Worm (Caenorhabditis elegans) whole organism, L4 larva: ENCODE results near the gene sdha-1.
A peak's percentile ranks its signal among the peaks of the same experiment; 100 is the strongest.

Experiments used
- F10B5.3 ChIP-seq: sonication (generic microtip); optimal IDR thresholded peaks from 2 replicates; lab custom pipeline; 2016; ENCODE audit warnings: mild to moderate bottlenecking, missing genetic modification characterization, missing compliant biosample characterization
- F26F4.8 ChIP-seq: fragments of 200-800 bp; sonication (Bioruptor generic); conservative IDR thresholded peaks from 2 replicates; pipeline ENCODE4 v1.3.6; 2022; ENCODE audit warnings: missing genetic modification characterization, missing compliant biosample characterization
- F37D6.2 ChIP-seq: sonication (generic microtip); optimal IDR thresholded peaks from 2 replicates; lab custom pipeline; 2016; ENCODE audit warnings: mild to moderate bottlenecking, missing genetic modification characterization, missing compliant biosample characterization
- F44E2.7 ChIP-seq: fragments of 200-800 bp; sonication (Bioruptor generic); IDR thresholded peaks from 2 replicates; pipeline ENCODE4 v2.1.2; 2022; ENCODE audit warnings: missing genetic modification characterization, missing compliant biosample characterization
- F49E8.2 ChIP-seq: sonication (generic microtip); optimal IDR thresholded peaks from 2 replicates; lab custom pipeline; 2016; ENCODE audit warnings: missing compliant biosample characterization, mild to moderate bottlenecking, missing genetic modification characterization, borderline replicate concordance
- R02D3.7 ChIP-seq: fragments of 150-350 bp; sonication (generic microtip); optimal IDR thresholded peaks from 3 replicates; lab custom pipeline; 2014; ENCODE audit warnings: missing biosample characterization, missing genetic modification characterization
- T20F7.1 ChIP-seq: fragments of 200-800 bp; sonication (Bioruptor generic); optimal IDR thresholded peaks from 2 replicates; lab custom pipeline; 2018; ENCODE audit warnings: mild to moderate bottlenecking, missing genetic modification characterization, missing compliant biosample characterization
- T26A8.4 ChIP-seq: fragments of 200-800 bp; sonication (Bioruptor generic); IDR thresholded peaks from 2 replicates; pipeline ENCODE4 v1.3.6; 2022; ENCODE audit warnings: missing genetic modification characterization, missing compliant biosample characterization
- Y105C5A.15 ChIP-seq: fragments of 200-800 bp; sonication (Bioruptor generic); IDR thresholded peaks from 2 replicates; pipeline ENCODE4 v1.3.6; 2022; ENCODE audit warnings: missing genetic modification characterization, missing compliant biosample characterization
- Y48G9A.11 ChIP-seq: fragments of 200-800 bp; sonication (Bioruptor generic); IDR thresholded peaks from 2 replicates; pipeline ENCODE4 v1.3.6; 2022; ENCODE audit warnings: missing genetic modification reagents, missing genetic modification characterization, missing compliant biosample characterization
- ZK546.5 ChIP-seq, 2 experiments: sonication (generic microtip); optimal IDR thresholded peaks; 2 replicates each; lab custom pipeline; 2017; ENCODE audit warnings: missing biosample characterization in 2 of 2, missing genetic modification characterization in 2 of 2
- aly-2 ChIP-seq: sonication (generic microtip); optimal IDR thresholded peaks from 2 replicates; lab custom pipeline; 2018; ENCODE audit warnings: missing biosample characterization, missing genetic modification characterization
- attf-4 ChIP-seq: sonication (generic microtip); optimal IDR thresholded peaks from 3 replicates; lab custom pipeline; 2017; ENCODE audit warnings: missing biosample characterization, missing genetic modification characterization
- ceh-28 ChIP-seq: fragments of 150-350 bp; optimal IDR thresholded peaks from 2 replicates; lab custom pipeline; 2014; ENCODE audit warnings: missing biosample characterization, missing genetic modification reagents, missing genetic modification characterization
- ceh-32 ChIP-seq: sonication (generic microtip); optimal IDR thresholded peaks from 2 replicates; lab custom pipeline; 2016; ENCODE audit warnings: mild to moderate bottlenecking, missing genetic modification characterization, missing compliant biosample characterization; ENCODE audit not compliant: poor library complexity
- ceh-62 ChIP-seq: sonication (generic microtip); optimal IDR thresholded peaks from 2 replicates; lab custom pipeline; 2017; ENCODE audit warnings: missing biosample characterization, missing genetic modification characterization
- daf-12 ChIP-seq: fragments of 150-350 bp; optimal IDR thresholded peaks from 2 replicates; lab custom pipeline; 2014; ENCODE audit warnings: missing biosample characterization, missing genetic modification reagents, missing genetic modification characterization
- daf-16 ChIP-seq, 3 experiments: sonication (generic microtip); optimal IDR thresholded peaks; 2 replicates each; lab custom pipeline; 2016 to 2017; ENCODE audit warnings: missing genetic modification characterization in 3 of 3, missing genetic modification reagents in 3 of 3, mild to moderate bottlenecking in 2 of 3, missing compliant biosample characterization in 2 of 3, missing biosample characterization in 1 of 3, moderate library complexity in 1 of 3
- dpl-1 ChIP-seq: fragments of 150-350 bp; optimal IDR thresholded peaks from 2 replicates; lab custom pipeline; 2014; ENCODE audit warnings: missing biosample characterization, missing genetic modification reagents, missing genetic modification characterization
- gei-8 ChIP-seq: fragments of 200-800 bp; sonication (Bioruptor generic); optimal IDR thresholded peaks from 2 replicates; lab custom pipeline; 2018; ENCODE audit warnings: mild to moderate bottlenecking, missing genetic modification characterization, missing compliant biosample characterization
- hif-1 ChIP-seq, 2 experiments: sonication (generic microtip); optimal IDR thresholded peaks; 2 replicates each; lab custom pipeline; 2016 to 2017; ENCODE audit warnings: missing compliant biosample characterization in 2 of 2, missing genetic modification characterization in 2 of 2, missing genetic modification reagents in 2 of 2, missing genotype in 2 of 2, mild to moderate bottlenecking in 1 of 2
- hlh-30 ChIP-seq: sonication (generic microtip); optimal IDR thresholded peaks from 2 replicates; lab custom pipeline; 2017; ENCODE audit warnings: antibody characterized with exemption, mild to moderate bottlenecking, missing genetic modification characterization, missing compliant biosample characterization; ENCODE audit not compliant: insufficient read depth
- lim-7 ChIP-seq: fragments of 200-800 bp; sonication (Bioruptor generic); IDR thresholded peaks from 2 replicates; pipeline ENCODE4 v1.3.6; 2022; ENCODE audit warnings: missing genetic modification characterization, missing compliant biosample characterization
- lin-15B ChIP-seq: fragments of 150-350 bp; sonication (generic microtip); optimal IDR thresholded peaks from 3 replicates; lab custom pipeline; 2014; ENCODE audit warnings: missing biosample characterization, missing genetic modification characterization
- lin-29 ChIP-seq: fragments of 200-800 bp; sonication (Bioruptor generic); IDR thresholded peaks from 2 replicates; pipeline ENCODE4 v1.3.6; 2022; ENCODE audit warnings: missing genetic modification reagents, missing genetic modification characterization, missing compliant biosample characterization
- lin-38 ChIP-seq: fragments of 200-800 bp; sonication (Bioruptor generic); IDR thresholded peaks from 2 replicates; pipeline ENCODE4 v1.3.6; 2022; ENCODE audit warnings: missing genetic modification reagents, missing genetic modification characterization, missing compliant biosample characterization
- lin-39 ChIP-seq: fragments of 150-350 bp; optimal IDR thresholded peaks from 2 replicates; lab custom pipeline; 2014; ENCODE audit warnings: missing biosample characterization, missing genetic modification reagents, missing genetic modification characterization
- madf-5 ChIP-seq, 2 experiments: fragments of 200-800 bp; sonication (Bioruptor generic); IDR thresholded peaks; 2 replicates each; pipeline ENCODE4 v1.3.6; 2022; ENCODE audit warnings: missing compliant biosample characterization in 2 of 2, missing genetic modification characterization in 2 of 2
- mdl-1 ChIP-seq, 2 experiments: fragments of 150-350 bp in 1 of 2; sonication (generic microtip) in 1 of 2; optimal IDR thresholded peaks; 2 replicates each; lab custom pipeline; 2014 to 2017; ENCODE audit warnings: missing biosample characterization in 2 of 2, missing genetic modification characterization in 2 of 2
- mxl-2 ChIP-seq: fragments of 200-800 bp; sonication (Bioruptor generic); conservative IDR thresholded peaks from 2 replicates; pipeline ENCODE4 v1.3.6; 2022; ENCODE audit warnings: missing genetic modification reagents, missing genetic modification characterization, missing compliant biosample characterization
- mxl-3 ChIP-seq: fragments of 200-800 bp; sonication (Bioruptor generic); optimal IDR thresholded peaks from 2 replicates; lab custom pipeline; 2018; ENCODE audit warnings: mild to moderate bottlenecking, missing genetic modification characterization, missing compliant biosample characterization
- nhr-10 ChIP-seq: fragments of 150-350 bp; optimal IDR thresholded peaks from 2 replicates; lab custom pipeline; 2014; ENCODE audit warnings: missing biosample characterization, missing genetic modification characterization
- nhr-11 ChIP-seq: fragments of 150-350 bp; optimal IDR thresholded peaks from 2 replicates; lab custom pipeline; 2014; ENCODE audit warnings: missing biosample characterization, missing genetic modification characterization
- nhr-25 ChIP-seq: sonication (generic microtip); optimal IDR thresholded peaks from 2 replicates; lab custom pipeline; 2017; ENCODE audit warnings: missing genetic modification characterization, mild to moderate bottlenecking, missing compliant biosample characterization, antibody characterized with exemption, moderate library complexity, borderline replicate concordance; ENCODE audit not compliant: insufficient read depth
- nhr-28 ChIP-seq: fragments of 150-350 bp; optimal IDR thresholded peaks from 2 replicates; lab custom pipeline; 2014; ENCODE audit warnings: missing biosample characterization, missing genetic modification characterization
- nhr-41 ChIP-seq: fragments of 200-800 bp; sonication (Bioruptor generic); IDR thresholded peaks from 2 replicates; pipeline ENCODE4 v1.3.6; 2022; ENCODE audit warnings: missing genetic modification reagents, missing genetic modification characterization, missing compliant biosample characterization
- nhr-42 ChIP-seq: fragments of 200-800 bp; sonication (Bioruptor generic); IDR thresholded peaks from 2 replicates; pipeline ENCODE4 v1.3.6; 2022; ENCODE audit warnings: missing genetic modification characterization, missing compliant biosample characterization
- nhr-77 ChIP-seq: fragments of 150-350 bp; optimal IDR thresholded peaks from 2 replicates; lab custom pipeline; 2014; ENCODE audit warnings: missing biosample characterization, missing genetic modification characterization
- pha-4 ChIP-seq, 2 experiments: fragments of 150-350 bp in 1 of 2; fragments of 200-800 bp in 1 of 2; sonication (Bioruptor generic) in 1 of 2; IDR thresholded peaks in 1 of 2; optimal IDR thresholded peaks in 1 of 2; 2 replicates each; pipeline versions ENCODE4 v1.3.6 to Lab custom; 2014 to 2022; ENCODE audit warnings: missing genetic modification characterization in 2 of 2, missing genetic modification reagents in 2 of 2, missing biosample characterization in 1 of 2, missing compliant biosample characterization in 1 of 2
- php-3 ChIP-seq: fragments of 200-800 bp; sonication (Bioruptor generic); IDR thresholded peaks from 2 replicates; pipeline ENCODE4 v1.3.6; 2022; ENCODE audit warnings: missing genetic modification reagents, missing genetic modification characterization, missing compliant biosample characterization
- pqm-1 ChIP-seq: sonication (generic microtip); optimal IDR thresholded peaks from 2 replicates; lab custom pipeline; 2017; ENCODE audit warnings: missing biosample characterization, missing genetic modification characterization
- skn-1 ChIP-seq: fragments of 150-350 bp; optimal IDR thresholded peaks from 2 replicates; lab custom pipeline; 2014; ENCODE audit warnings: missing biosample characterization, missing genetic modification characterization
- snpc-4 ChIP-seq: fragments of 150-350 bp; optimal IDR thresholded peaks from 2 replicates; lab custom pipeline; 2014; ENCODE audit warnings: missing biosample characterization, missing genetic modification characterization
- spr-3 ChIP-seq: fragments of 200-800 bp; sonication (Bioruptor generic); optimal IDR thresholded peaks from 2 replicates; lab custom pipeline; 2018; ENCODE audit warnings: mild to moderate bottlenecking, missing genetic modification characterization, missing compliant biosample characterization
- unc-39 ChIP-seq: sonication (generic microtip); optimal IDR thresholded peaks from 2 replicates; lab custom pipeline; 2017; ENCODE audit warnings: missing biosample characterization, missing genetic modification characterization
- vab-7 ChIP-seq: fragments of 200-800 bp; sonication (Bioruptor generic); IDR thresholded peaks from 2 replicates; pipeline ENCODE4 v1.3.6; 2022; ENCODE audit warnings: missing genetic modification reagents, missing genetic modification characterization, missing compliant biosample characterization
- zfp-3 ChIP-seq: fragments of 200-800 bp; sonication (Bioruptor generic); conservative IDR thresholded peaks from 2 replicates; pipeline ENCODE4 v1.3.6; 2022; ENCODE audit warnings: missing genetic modification reagents, missing genetic modification characterization, missing compliant biosample characterization
- zip-11 ChIP-seq: fragments of 200-800 bp; sonication (Bioruptor generic); IDR thresholded peaks from 2 replicates; pipeline ENCODE4 v1.3.6; 2022; ENCODE audit warnings: missing genetic modification characterization, missing compliant biosample characterization
- ztf-11 ChIP-seq: fragments of 150-350 bp; optimal IDR thresholded peaks from 2 replicates; lab custom pipeline; 2014; ENCODE audit warnings: missing biosample characterization, missing genetic modification characterization
- ztf-7 ChIP-seq: fragments of 150-350 bp; optimal IDR thresholded peaks from 2 replicates; lab custom pipeline; 2014; ENCODE audit warnings: missing biosample characterization, missing genetic modification characterization

The sdha-1 gene

ce11 chrX:8545971-8546442, at the start of gene sdha-1 (continued):
- peak; percentile 94 for TF ChIP-seq hlh-30 (tag; lab: Kevin White, UChicago)
- TF ChIP-seq pha-4 (GFP tag; IDR thresholded peaks at IDR 0.05; lab: Robert Waterston, UW), result peak; percentile 50; the same call in 1 of the 2 replicates
- peak; percentile 44 for TF ChIP-seq pha-4 (tag; optimal IDR thresholded peaks at IDR 0.05; lab: Kevin White, UChicago)
- no peak for TF ChIP-seq R02D3.7 (tag; lab: Kevin White, UChicago)
- no peak for TF ChIP-seq vab-7 (GFP tag; lab: Robert Waterston, UW)
- peak; percentile 93 for TF ChIP-seq mxl-3
- TF ChIP-seq F10B5.3 (tag; lab: Kevin White, UChicago), result no peak
- peak; percentile 90 for TF ChIP-seq nhr-11
- no peak for TF ChIP-seq snpc-4
- no peak for TF ChIP-seq nhr-10
- no peak for TF ChIP-seq ceh-32 (tag; lab: Kevin White, UChicago)
- TF ChIP-seq F37D6.2, result peak; percentile 55
- peak; percentile 80 for TF ChIP-seq dpl-1 (GFP tag; lab: Kevin White, UChicago)
- no peak for TF ChIP-seq ZK546.5 (tag; optimal IDR thresholded peaks at IDR 0.05; lab: Kevin White, UChicago)
- no peak for TF ChIP-seq mxl-2
- peak; percentile 36 for TF ChIP-seq skn-1 (tag; lab: Kevin White, UChicago)
- TF ChIP-seq ztf-7 (tag; lab: Kevin White, UChicago), result peak; percentile 70
- peak; percentile 3 for TF ChIP-seq nhr-25 (tag; lab: Kevin White, UChicago)
- peak in 1 of 2 experiments; percentile 56 for TF ChIP-seq daf-16 (GFP tag; optimal IDR thresholded peaks at IDR 0.05; lab: Kevin White, UChicago)
- peak; percentile 93 for TF ChIP-seq daf-16 (tag; optimal IDR thresholded peaks at IDR 0.05; lab: Kevin White, UChicago)
- TF ChIP-seq zfp-3 (GFP tag; lab: Robert Waterston, UW), result no peak; the same call in 1 of the 2 replicates
- TF ChIP-seq T20F7.1 (GFP tag; lab: Kevin White, UChicago), result peak; percentile 69
- no peak for TF ChIP-seq Y105C5A.15 (GFP tag; lab: Robert Waterston, UW)
- TF ChIP-seq lin-15B (tag; lab: Kevin White, UChicago), result no peak
- TF ChIP-seq lim-7 (GFP tag; lab: Robert Waterston, UW), result no peak
- peak; percentile 71 for TF ChIP-seq T26A8.4 (GFP tag; lab: Robert Waterston, UW)
- TF ChIP-seq F26F4.8 (GFP tag; lab: Robert Waterston, UW), result no peak
- no peak for TF ChIP-seq ztf-11
- TF ChIP-seq lin-38 (GFP tag; lab: Robert Waterston, UW), result peak; percentile 75
- TF ChIP-seq gei-8 (GFP tag; lab: Kevin White, UChicago), result no peak
- TF ChIP-seq mdl-1 (tag; optimal IDR thresholded peaks at IDR 0.05; lab: Kevin White, UChicago), result peak; percentile 45 to 96
- no peak for TF ChIP-seq ceh-62
- TF ChIP-seq F49E8.2 (tag; lab: Kevin White, UChicago), result no peak
- TF ChIP-seq attf-4 (tag; lab: Kevin White, UChicago), result no peak
- TF ChIP-seq spr-3 (GFP tag; lab: Kevin White, UChicago), result no peak
- no peak for TF ChIP-seq php-3 (GFP tag; lab: Robert Waterston, UW)
- TF ChIP-seq lin-29 (GFP tag; lab: Robert Waterston, UW), result 0 out of 2 replicates have a peak, but pooled peaks have one; percentile 13
- peak; percentile 87 for TF ChIP-seq nhr-28 (tag; lab: Kevin White, UChicago)
- TF ChIP-seq pqm-1 (tag; lab: Kevin White, UChicago), result peak; percentile 67
- TF ChIP-seq madf-5 (GFP tag; IDR thresholded peaks at IDR 0.05; lab: Robert Waterston, UW), result no peak
- no peak for TF ChIP-seq Y48G9A.11
- peak; percentile 93 to 100 for TF ChIP-seq hif-1 (tag; optimal IDR thresholded peaks at IDR 0.05; lab: Kevin White, UChicago)
- TF ChIP-seq nhr-77 (tag; lab: Kevin White, UChicago), result peak; percentile 86
- no peak for TF ChIP-seq F44E2.7
- no peak for TF ChIP-seq aly-2 (tag; lab: Kevin White, UChicago)
- TF ChIP-seq nhr-42 (GFP tag; lab: Robert Waterston, UW), result peak; percentile 43; the same call in 1 of the 2 replicates
- no peak for TF ChIP-seq lin-39 (tag; lab: Kevin White, UChicago)
- TF ChIP-seq nhr-41 (GFP tag; lab: Robert Waterston, UW), result peak; percentile 32; the same call in 1 of the 2 replicates
- no peak for TF ChIP-seq unc-39 (tag; lab: Kevin White, UChicago)
- TF ChIP-seq zip-11 (GFP tag; lab: Robert Waterston, UW), result no peak
- TF ChIP-seq ceh-28 (tag; lab: Kevin White, UChicago), result no peak
- TF ChIP-seq daf-12, result no peak
